Fruit fly (Drosophila melanogaster) whole organism, embryonic: Measurements from ENCODE around the gene CG8564.

Experiments
- B-H1 ChIP-seq: fragments of 200-800 bp; sonication (Bioruptor generic); IDR thresholded peaks from 3 replicates; pipeline ENCODE4 v1.3.6; 2022; ENCODE audit warnings: missing biosample characterization, missing genetic modification characterization
- CG10267 ChIP-seq: fragments of 200-800 bp; sonication (Bioruptor generic); optimal IDR thresholded peaks from 2 replicates; lab custom pipeline; 2018; ENCODE audit warnings: missing biosample characterization, mild to moderate bottlenecking, missing genetic modification characterization, moderate library complexity
- CG10431 ChIP-seq: fragments of 200-800 bp; sonication (Bioruptor generic); optimal IDR thresholded peaks from 3 replicates; lab custom pipeline; 2018; ENCODE audit warnings: missing biosample characterization, mild to moderate bottlenecking, missing genetic modification characterization
- CG1233 ChIP-seq: fragments of 200-800 bp; sonication (Bioruptor generic); optimal IDR thresholded peaks from 4 replicates; lab custom pipeline; 2018; ENCODE audit warnings: missing biosample characterization, mild to moderate bottlenecking, missing genetic modification characterization
- CG12769 ChIP-seq: fragments of 200-800 bp; sonication (Bioruptor generic); optimal IDR thresholded peaks from 2 replicates; lab custom pipeline; 2019; ENCODE audit warnings: missing biosample characterization, mild to moderate bottlenecking, missing genetic modification characterization, moderate library complexity
- CG13296 ChIP-seq: fragments of 200-800 bp; sonication (Bioruptor generic); optimal IDR thresholded peaks from 3 replicates; lab custom pipeline; 2018; ENCODE audit warnings: missing biosample characterization, mild to moderate bottlenecking, missing genetic modification characterization
- CG14667 ChIP-seq: fragments of 200-800 bp; sonication (Bioruptor generic); IDR thresholded peaks from 2 replicates; pipeline ENCODE4 v1.3.6; 2022; ENCODE audit warnings: missing biosample characterization, missing genetic modification characterization
- CG15073 ChIP-seq: fragments of 200-800 bp; sonication (Bioruptor generic); optimal IDR thresholded peaks from 2 replicates; lab custom pipeline; 2016; ENCODE audit warnings: missing biosample characterization, missing genetic modification characterization
- CG15269 ChIP-seq: fragments of 200-800 bp; sonication (Bioruptor generic); optimal IDR thresholded peaks from 2 replicates; lab custom pipeline; 2018; ENCODE audit warnings: missing biosample characterization, mild to moderate bottlenecking, missing genetic modification characterization, moderate library complexity
- CG15696 ChIP-seq: fragments of 200-800 bp; sonication (Bioruptor generic); optimal IDR thresholded peaks from 2 replicates; lab custom pipeline; 2019; ENCODE audit warnings: missing biosample characterization, mild to moderate bottlenecking, missing genetic modification characterization, moderate library complexity
- CG16813 ChIP-seq: fragments of 200-800 bp; sonication (Bioruptor generic); IDR thresholded peaks from 3 replicates; pipeline ENCODE4 v1.3.6; 2022; ENCODE audit warnings: missing biosample characterization, missing genetic modification characterization; ENCODE audit not compliant: partially characterized antibody
- CG17328 ChIP-seq: fragments of 200-800 bp; sonication (Bioruptor generic); IDR thresholded peaks from 2 replicates; pipeline ENCODE4 v1.3.6; 2022; ENCODE audit warnings: missing biosample characterization, missing genetic modification characterization
- CG1792 ChIP-seq: fragments of 200-800 bp; sonication (Bioruptor generic); optimal IDR thresholded peaks from 2 replicates; lab custom pipeline; 2016; ENCODE audit warnings: missing biosample characterization, missing genetic modification characterization
- CG30020 ChIP-seq: fragments of 200-800 bp; optimal IDR thresholded peaks from 2 replicates; lab custom pipeline; 2019; ENCODE audit warnings: missing biosample characterization, mild to moderate bottlenecking, missing genetic modification characterization, moderate library complexity
- CG30403 ChIP-seq: fragments of 200-800 bp; sonication (Bioruptor generic); optimal IDR thresholded peaks from 3 replicates; lab custom pipeline; 2016; ENCODE audit warnings: missing biosample characterization, missing genetic modification characterization
- CG31365 ChIP-seq: fragments of 200-800 bp; sonication (Bioruptor generic); optimal IDR thresholded peaks from 2 replicates; lab custom pipeline; 2018; ENCODE audit warnings: missing biosample characterization, mild to moderate bottlenecking, missing genetic modification characterization
- CG3407 ChIP-seq: fragments of 200-800 bp; sonication (Bioruptor generic); optimal IDR thresholded peaks from 2 replicates; lab custom pipeline; 2018; ENCODE audit warnings: missing biosample characterization, mild to moderate bottlenecking, missing genetic modification characterization
- CG6272 ChIP-seq: fragments of 200-800 bp; sonication (Bioruptor generic); IDR thresholded peaks from 2 replicates; pipeline ENCODE4 v1.3.6; 2022; ENCODE audit warnings: missing biosample characterization, missing genetic modification characterization
- CG6689 ChIP-seq: fragments of 200-800 bp; sonication (Bioruptor generic); IDR thresholded peaks from 2 replicates; pipeline ENCODE4 v1.3.6; 2022; ENCODE audit warnings: missing biosample characterization, missing genetic modification characterization
- CG7987 ChIP-seq: fragments of 200-800 bp; sonication (Bioruptor generic); optimal IDR thresholded peaks from 2 replicates; lab custom pipeline; 2018; ENCODE audit warnings: missing biosample characterization, mild to moderate bottlenecking, missing genetic modification characterization, moderate library complexity
- CG8359 ChIP-seq: fragments of 200-800 bp; sonication (Bioruptor generic); optimal IDR thresholded peaks from 2 replicates; lab custom pipeline; 2017; ENCODE audit warnings: missing biosample characterization, mild to moderate bottlenecking, missing genetic modification characterization, borderline replicate concordance
- CTCF ChIP-seq: fragments of 200-800 bp; sonication (Bioruptor generic); optimal IDR thresholded peaks from 2 replicates; lab custom pipeline; 2017; ENCODE audit warnings: missing biosample characterization, mild to moderate bottlenecking, missing genetic modification characterization, moderate library complexity
- Deaf1 ChIP-seq: fragments of 200-800 bp; optimal IDR thresholded peaks from 3 replicates; lab custom pipeline; 2019; ENCODE audit warnings: missing biosample characterization, mild to moderate bottlenecking, missing genetic modification characterization, moderate library complexity
- Dek ChIP-seq: fragments of 200-800 bp; sonication (Bioruptor generic); optimal IDR thresholded peaks from 3 replicates; lab custom pipeline; 2019; ENCODE audit warnings: missing biosample characterization, mild to moderate bottlenecking, missing genetic modification characterization, moderate library complexity
- Drgx ChIP-seq: fragments of 200-800 bp; sonication (Bioruptor generic); IDR thresholded peaks from 2 replicates; pipeline ENCODE4 v1.3.6; 2022; ENCODE audit warnings: missing biosample characterization, missing genetic modification characterization
- Elba2 ChIP-seq: fragments of 200-800 bp; sonication (Bioruptor generic); optimal IDR thresholded peaks from 3 replicates; lab custom pipeline; 2016; ENCODE audit warnings: missing biosample characterization, missing genetic modification characterization
- HLHmδ ChIP-seq: fragments of 200-800 bp; sonication (Bioruptor generic); optimal IDR thresholded peaks from 2 replicates; lab custom pipeline; 2018; ENCODE audit warnings: missing biosample characterization, mild to moderate bottlenecking, missing genetic modification characterization, moderate library complexity
- Hr39 ChIP-seq: fragments of >200 bp; optimal IDR thresholded peaks from 2 replicates; lab custom pipeline; 2017
- MESR4 ChIP-seq: fragments of 200-800 bp; sonication (Bioruptor generic); optimal IDR thresholded peaks from 2 replicates; lab custom pipeline; 2018; ENCODE audit warnings: missing biosample characterization, mild to moderate bottlenecking, missing genetic modification characterization, moderate library complexity
- Mrtf ChIP-seq: fragments of 200-800 bp; sonication (Bioruptor generic); IDR thresholded peaks from 3 replicates; pipeline ENCODE4 v1.3.6; 2022; ENCODE audit warnings: missing biosample characterization, missing genetic modification characterization
- Nf-YC ChIP-seq: fragments of 200-800 bp; optimal IDR thresholded peaks from 3 replicates; lab custom pipeline; 2019; ENCODE audit warnings: missing biosample characterization, mild to moderate bottlenecking, missing genetic modification characterization, moderate library complexity
- PHDP ChIP-seq: fragments of 200-800 bp; sonication (Bioruptor generic); optimal IDR thresholded peaks from 3 replicates; lab custom pipeline; 2018; ENCODE audit warnings: missing biosample characterization, mild to moderate bottlenecking, missing genetic modification characterization, moderate library complexity
- Pdp1 ChIP-seq, 2 experiments: fragments of 200-800 bp; sonication (Bioruptor generic); optimal IDR thresholded peaks; 3 replicates each; lab custom pipeline; 2016; ENCODE audit warnings: missing biosample characterization in 2 of 2, missing genetic modification characterization in 2 of 2, mild to moderate bottlenecking in 1 of 2, moderate library complexity in 1 of 2
- Poxn ChIP-seq: fragments of 200-800 bp; sonication (Bioruptor generic); IDR thresholded peaks from 2 replicates; pipeline ENCODE4 v1.3.6; 2022; ENCODE audit warnings: missing biosample characterization, missing genetic modification characterization
- Spps ChIP-seq: fragments of 200-800 bp; sonication (Bioruptor generic); optimal IDR thresholded peaks from 2 replicates; lab custom pipeline; 2018; ENCODE audit warnings: missing biosample characterization, mild to moderate bottlenecking, missing genetic modification characterization
- Sry-δ ChIP-seq: fragments of 200-800 bp; sonication (Bioruptor generic); optimal IDR thresholded peaks from 2 replicates; lab custom pipeline; 2016; ENCODE audit warnings: missing biosample characterization, missing genetic modification characterization
- Xrp1 ChIP-seq: fragments of 200-800 bp; sonication (Bioruptor generic); IDR thresholded peaks from 2 replicates; pipeline ENCODE4 v1.3.6; 2022; ENCODE audit warnings: missing biosample characterization, missing genetic modification characterization
- YL-1 ChIP-seq: fragments of 200-800 bp; sonication (Bioruptor generic); optimal IDR thresholded peaks from 3 replicates; lab custom pipeline; 2017; ENCODE audit warnings: missing biosample characterization, mild to moderate bottlenecking, missing genetic modification characterization
- btn ChIP-seq: fragments of 200-800 bp; sonication (Bioruptor generic); optimal IDR thresholded peaks from 2 replicates; lab custom pipeline; 2016; ENCODE audit warnings: missing biosample characterization, missing genetic modification characterization
- chif ChIP-seq, 2 experiments: fragments of 200-800 bp; sonication (Bioruptor generic); optimal IDR thresholded peaks; 3 replicates each; lab custom pipeline; 2016; ENCODE audit warnings: missing biosample characterization in 2 of 2, missing genetic modification characterization in 2 of 2
- chinmo ChIP-seq: fragments of 200-800 bp; sonication (Bioruptor generic); IDR thresholded peaks from 4 replicates; pipeline ENCODE4 v1.3.6; 2022; ENCODE audit warnings: missing biosample characterization, missing genetic modification characterization; ENCODE audit not compliant: partially characterized antibody
- ci ChIP-seq: fragments of 200-800 bp; sonication (Bioruptor generic); IDR thresholded peaks from 3 replicates; pipeline ENCODE4 v1.3.6; 2022; ENCODE audit warnings: missing biosample characterization, missing genetic modification characterization
- exex ChIP-seq: fragments of 200-800 bp; sonication (Bioruptor generic); optimal IDR thresholded peaks from 4 replicates; lab custom pipeline; 2018; ENCODE audit warnings: missing biosample characterization, mild to moderate bottlenecking, missing genetic modification characterization, moderate library complexity
- fd3F ChIP-seq: fragments of 200-800 bp; sonication (Bioruptor generic); optimal IDR thresholded peaks from 2 replicates; lab custom pipeline; 2018; ENCODE audit warnings: missing biosample characterization, mild to moderate bottlenecking, missing genetic modification characterization, moderate library complexity
- h ChIP-seq: fragments of >200 bp; optimal IDR thresholded peaks from 2 replicates; lab custom pipeline; 2017
- kni ChIP-seq: fragments of 200-800 bp; sonication (Bioruptor generic); optimal IDR thresholded peaks from 3 replicates; lab custom pipeline; 2017; ENCODE audit warnings: mild to moderate bottlenecking, missing biosample characterization, missing genetic modification reagents, missing genetic modification characterization
- onecut ChIP-seq: fragments of 200-800 bp; sonication (Bioruptor generic); IDR thresholded peaks from 2 replicates; pipeline ENCODE4 v1.3.6; 2022; ENCODE audit warnings: missing biosample characterization, missing genetic modification characterization
- pho ChIP-seq: fragments of 200-800 bp; sonication (Bioruptor generic); optimal IDR thresholded peaks from 2 replicates; lab custom pipeline; 2016; ENCODE audit warnings: missing biosample characterization, missing genetic modification characterization
- pros ChIP-seq: fragments of 200-800 bp; sonication (Bioruptor generic); optimal IDR thresholded peaks from 3 replicates; lab custom pipeline; 2019; ENCODE audit warnings: missing biosample characterization, mild to moderate bottlenecking, missing genetic modification characterization, moderate library complexity
- sqz ChIP-seq: fragments of 200-800 bp; sonication (Bioruptor generic); optimal IDR thresholded peaks from 3 replicates; lab custom pipeline; 2018; ENCODE audit warnings: missing biosample characterization, mild to moderate bottlenecking, missing genetic modification characterization
- tap ChIP-seq: fragments of 200-800 bp; optimal IDR thresholded peaks from 3 replicates; lab custom pipeline; 2019; ENCODE audit warnings: missing biosample characterization, mild to moderate bottlenecking, missing genetic modification characterization, moderate library complexity
- ttk ChIP-seq: fragments of 200-800 bp; sonication (Bioruptor generic); IDR thresholded peaks from 2 replicates; pipeline ENCODE4 v2.1.2; 2022; ENCODE audit warnings: missing biosample characterization, missing genetic modification characterization

The CG8564 gene

dm6 chr3L:7361095-7361522 is 26.6 kb downstream of the CG8564 start (continued):
- TF ChIP-seq CG12769 (tag; lab: Kevin White, UChicago), result peak; percentile 51
- TF ChIP-seq CG31365 (tag; lab: Kevin White, UChicago), result no peak
- peak; percentile 99 for TF ChIP-seq CG10431 (GFP tag; lab: Kevin White, UChicago)
- peak; percentile 60 for TF ChIP-seq CTCF (GFP tag; lab: Kevin White, UChicago)
- TF ChIP-seq CG16813 (GFP tag; lab: Robert Waterston, UW), result no peak
- TF ChIP-seq PHDP (tag; lab: Kevin White, UChicago), result peak; percentile 17
- peak; percentile 41 for TF ChIP-seq Deaf1 (tag; lab: Kevin White, UChicago)
- no peak for TF ChIP-seq CG6272
- TF ChIP-seq CG13296 (GFP tag; lab: Kevin White, UChicago), result peak; percentile 17
- no peak for TF ChIP-seq MESR4
- no peak for TF ChIP-seq Poxn (GFP tag; lab: Robert Waterston, UW)
- TF ChIP-seq sqz (GFP tag; lab: Kevin White, UChicago), result peak; percentile 67
- TF ChIP-seq Nf-YC (tag; lab: Kevin White, UChicago), result peak; percentile 82
- TF ChIP-seq onecut (GFP tag; lab: Robert Waterston, UW), result peak; percentile 71
- no peak for TF ChIP-seq Sry-δ (GFP tag; lab: Kevin White, UChicago)
- TF ChIP-seq CG7987 (GFP tag; lab: Kevin White, UChicago), result peak; percentile 4
- no peak for TF ChIP-seq ttk (GFP tag; lab: Robert Waterston, UW)
- TF ChIP-seq CG15696, result no peak
- no peak for TF ChIP-seq Mrtf (GFP tag; lab: Robert Waterston, UW)
- TF ChIP-seq Hr39, result no peak
- TF ChIP-seq CG8359 (GFP tag; lab: Kevin White, UChicago), result no peak
- no peak for TF ChIP-seq CG17328
- TF ChIP-seq CG10267 (tag; lab: Kevin White, UChicago), result no peak
- TF ChIP-seq CG14667 (GFP tag; lab: Robert Waterston, UW), result no peak
- peak; percentile 13 for TF ChIP-seq CG30403 (GFP tag; lab: Kevin White, UChicago)
- no peak for TF ChIP-seq CG3407
- peak; percentile 59; the same call in 2 of the 3 replicates for TF ChIP-seq ci (GFP tag; lab: Robert Waterston, UW)
- peak in 1 of 2 experiments; percentile 51 for TF ChIP-seq Pdp1 (GFP tag; optimal IDR thresholded peaks at IDR 0.05; lab: Kevin White, UChicago)
- TF ChIP-seq kni, result peak; percentile 97
- peak; percentile 42 for TF ChIP-seq HLHmδ (GFP tag; lab: Kevin White, UChicago)
- TF ChIP-seq Drgx (GFP tag; lab: Robert Waterston, UW), result peak; percentile 62
- no peak for TF ChIP-seq chif (GFP tag; optimal IDR thresholded peaks at IDR 0.05; lab: Kevin White, UChicago)
- no peak for TF ChIP-seq tap
- TF ChIP-seq btn, result no peak
- TF ChIP-seq Xrp1 (GFP tag; lab: Robert Waterston, UW), result 0 out of 2 replicates have a peak, but pooled peaks have one; percentile 28
- TF ChIP-seq chinmo (GFP tag; lab: Robert Waterston, UW), result 0 out of 4 replicates have a peak, but pooled peaks have one; percentile 8
- no peak for TF ChIP-seq pho (GFP tag; lab: Kevin White, UChicago)
- TF ChIP-seq B-H1 (GFP tag; lab: Robert Waterston, UW), result no peak
- TF ChIP-seq CG15073, result no peak
- no peak for TF ChIP-seq Spps (tag; lab: Kevin White, UChicago)
- peak; percentile 88 for TF ChIP-seq Elba2 (GFP tag; lab: Kevin White, UChicago)
- peak; percentile 71 for TF ChIP-seq exex (tag; lab: Kevin White, UChicago)
- TF ChIP-seq CG6689, result no peak
- no peak for TF ChIP-seq fd3F (GFP tag; lab: Kevin White, UChicago)
- TF ChIP-seq CG30020 (tag; lab: Kevin White, UChicago), result no peak
- no peak for TF ChIP-seq CG1792 (GFP tag; lab: Kevin White, UChicago)
- no peak for TF ChIP-seq CG1233 (GFP tag; lab: Kevin White, UChicago)
- peak; percentile 8 for TF ChIP-seq CG15269
- TF ChIP-seq YL-1 (GFP tag; lab: Kevin White, UChicago), result peak; percentile 4
- no peak for TF ChIP-seq h (lab: Kevin White, UChicago)
- TF ChIP-seq Dek (tag; lab: Kevin White, UChicago), result no peak
- TF ChIP-seq pros, result peak; percentile 69
